Worm (Caenorhabditis elegans) whole organism, L2 larva: ENCODE data around the gene him-6.

ENCODE experiments used
- C34F6.9 ChIP-seq: fragments of 150-350 bp; optimal IDR thresholded peaks from 2 replicates; lab custom pipeline; 2014; ENCODE audit warnings: missing biosample characterization, missing genetic modification characterization
- F13H6.1 ChIP-seq: sonication (generic microtip); optimal IDR thresholded peaks from 2 replicates; lab custom pipeline; 2016; ENCODE audit warnings: missing genetic modification characterization, missing compliant biosample characterization
- R02D3.7 ChIP-seq: fragments of 150-350 bp; optimal IDR thresholded peaks from 2 replicates; lab custom pipeline; 2014; ENCODE audit warnings: missing biosample characterization, missing genetic modification characterization
- Y55F3AM.14 ChIP-seq: fragments of 200-800 bp; sonication (Bioruptor generic); optimal IDR thresholded peaks from 2 replicates; lab custom pipeline; 2018; ENCODE audit warnings: mild to moderate bottlenecking, missing genetic modification characterization, missing compliant biosample characterization
- ZK546.5 ChIP-seq: sonication (generic microtip); optimal IDR thresholded peaks from 2 replicates; lab custom pipeline; 2017; ENCODE audit warnings: missing biosample characterization, missing genetic modification characterization
- alr-1 ChIP-seq: fragments of 150-350 bp; optimal IDR thresholded peaks from 2 replicates; lab custom pipeline; 2014; ENCODE audit warnings: missing biosample characterization, missing genetic modification characterization
- aly-2 ChIP-seq: fragments of 150-350 bp; optimal IDR thresholded peaks from 2 replicates; lab custom pipeline; 2014; ENCODE audit warnings: missing biosample characterization, missing genetic modification characterization
- ama-1 ChIP-seq: fragments of 150-350 bp; optimal IDR thresholded peaks from 2 replicates; lab custom pipeline; 2018; ENCODE audit warnings: inconsistent platforms
- blmp-1 ChIP-seq: sonication (generic microtip); optimal IDR thresholded peaks from 2 replicates; lab custom pipeline; 2017; ENCODE audit warnings: missing genetic modification characterization, mild to moderate bottlenecking, missing compliant biosample characterization, antibody characterized with exemption, moderate library complexity; ENCODE audit not compliant: insufficient read depth
- ceh-16 ChIP-seq: fragments of 150-350 bp; optimal IDR thresholded peaks from 2 replicates; lab custom pipeline; 2014; ENCODE audit warnings: missing biosample characterization, missing genetic modification characterization
- ceh-82 ChIP-seq: fragments of 150-350 bp; optimal IDR thresholded peaks from 2 replicates; lab custom pipeline; 2014; ENCODE audit warnings: missing biosample characterization, missing genetic modification characterization
- crh-2 ChIP-seq: sonication (generic microtip); optimal IDR thresholded peaks from 2 replicates; lab custom pipeline; 2017; ENCODE audit warnings: missing biosample characterization, missing genetic modification characterization
- dmd-4 ChIP-seq: sonication (generic microtip); optimal IDR thresholded peaks from 2 replicates; lab custom pipeline; 2017; ENCODE audit warnings: missing biosample characterization, missing genetic modification characterization
- egl-27 ChIP-seq: sonication (generic microtip); optimal IDR thresholded peaks from 3 replicates; lab custom pipeline; 2017; ENCODE audit warnings: missing biosample characterization, missing genetic modification reagents, missing genetic modification characterization
- elt-3 ChIP-seq: sonication (generic microtip); optimal IDR thresholded peaks from 2 replicates; lab custom pipeline; 2017; ENCODE audit warnings: missing biosample characterization, missing genetic modification characterization
- fos-1 ChIP-seq: fragments of 150-350 bp; optimal IDR thresholded peaks from 2 replicates; lab custom pipeline; 2014; ENCODE audit warnings: missing biosample characterization, missing genetic modification characterization
- gmeb-1 ChIP-seq: fragments of 150-350 bp; optimal IDR thresholded peaks from 2 replicates; lab custom pipeline; 2014; ENCODE audit warnings: missing biosample characterization, missing genetic modification characterization
- lin-11 ChIP-seq: fragments of 150-350 bp; sonication (generic microtip); optimal IDR thresholded peaks from 2 replicates; lab custom pipeline; 2014; ENCODE audit warnings: missing biosample characterization, missing genetic modification characterization, inconsistent platforms, mixed read lengths
- lin-39 ChIP-seq: fragments of 150-350 bp; optimal IDR thresholded peaks from 2 replicates; lab custom pipeline; 2014; ENCODE audit warnings: missing biosample characterization, missing genetic modification reagents, missing genetic modification characterization
- lsy-2 ChIP-seq, 2 experiments: fragments of 150-350 bp in 1 of 2; sonication (generic microtip) in 1 of 2; optimal IDR thresholded peaks; 2 replicates each; lab custom pipeline; 2014 to 2017; ENCODE audit warnings: missing biosample characterization in 2 of 2, missing genetic modification characterization in 2 of 2
- mab-5 ChIP-seq: fragments of 150-350 bp; optimal IDR thresholded peaks from 2 replicates; lab custom pipeline; 2014; ENCODE audit warnings: missing biosample characterization, missing genetic modification characterization
- mbf-1 ChIP-seq: sonication (generic microtip); optimal IDR thresholded peaks from 2 replicates; lab custom pipeline; 2017; ENCODE audit warnings: missing biosample characterization, missing genetic modification characterization
- mdl-1 ChIP-seq, 2 experiments: fragments of 150-350 bp in 1 of 2; sonication (generic microtip) in 1 of 2; optimal IDR thresholded peaks; 2 replicates each; lab custom pipeline; 2017; ENCODE audit warnings: missing biosample characterization in 2 of 2, missing genetic modification characterization in 2 of 2
- nhr-10 ChIP-seq: sonication (generic microtip); optimal IDR thresholded peaks from 2 replicates; lab custom pipeline; 2017; ENCODE audit warnings: missing biosample characterization, missing genetic modification characterization
- nhr-11 ChIP-seq: fragments of 150-350 bp; optimal IDR thresholded peaks from 2 replicates; lab custom pipeline; 2014; ENCODE audit warnings: missing biosample characterization, missing genetic modification characterization
- nhr-12 ChIP-seq: fragments of 150-350 bp; optimal IDR thresholded peaks from 2 replicates; lab custom pipeline; 2014; ENCODE audit warnings: missing biosample characterization, missing genetic modification characterization
- nhr-129 ChIP-seq: fragments of 150-350 bp; optimal IDR thresholded peaks from 2 replicates; lab custom pipeline; 2014; ENCODE audit warnings: missing biosample characterization, missing genetic modification characterization
- nhr-21 ChIP-seq: fragments of 150-350 bp; optimal IDR thresholded peaks from 2 replicates; lab custom pipeline; 2014; ENCODE audit warnings: missing biosample characterization, missing genetic modification characterization
- nhr-23 ChIP-seq: fragments of 150-350 bp; optimal IDR thresholded peaks from 2 replicates; lab custom pipeline; 2014; ENCODE audit warnings: missing biosample characterization, missing genetic modification reagents, missing genetic modification characterization
- nhr-237 ChIP-seq: fragments of 150-350 bp; optimal IDR thresholded peaks from 2 replicates; lab custom pipeline; 2014; ENCODE audit warnings: missing biosample characterization, missing genetic modification characterization
- nhr-25 ChIP-seq: fragments of 150-350 bp; sonication (generic microtip); optimal IDR thresholded peaks from 3 replicates; lab custom pipeline; 2014; ENCODE audit warnings: missing biosample characterization, missing genetic modification characterization
- nhr-6 ChIP-seq: fragments of 150-350 bp; optimal IDR thresholded peaks from 2 replicates; lab custom pipeline; 2014; ENCODE audit warnings: missing biosample characterization, missing genetic modification characterization
- nhr-77 ChIP-seq: fragments of 150-350 bp; optimal IDR thresholded peaks from 2 replicates; lab custom pipeline; 2014; ENCODE audit warnings: missing biosample characterization, missing genetic modification characterization
- sem-4 ChIP-seq: fragments of 150-350 bp; optimal IDR thresholded peaks from 2 replicates; lab custom pipeline; 2014; ENCODE audit warnings: missing biosample characterization, missing genetic modification reagents, missing genetic modification characterization
- skn-1 ChIP-seq: sonication (generic microtip); optimal IDR thresholded peaks from 2 replicates; lab custom pipeline; 2017; ENCODE audit warnings: missing biosample characterization, missing genetic modification characterization
- sma-3 ChIP-seq: sonication (generic microtip); optimal IDR thresholded peaks from 2 replicates; lab custom pipeline; 2016; ENCODE audit warnings: missing genetic modification reagents, missing genetic modification characterization, missing compliant biosample characterization
- sma-9 ChIP-seq, 2 experiments: fragments of 150-350 bp in 1 of 2; sonication (generic microtip) in 1 of 2; optimal IDR thresholded peaks; 2 replicates each; lab custom pipeline; 2014 to 2016; ENCODE audit warnings: missing genetic modification characterization in 2 of 2, mild to moderate bottlenecking in 1 of 2, missing biosample characterization in 1 of 2, missing compliant biosample characterization in 1 of 2, missing genetic modification reagents in 1 of 2, moderate library complexity in 1 of 2
- snpc-4 ChIP-seq: fragments of 150-350 bp; optimal IDR thresholded peaks from 2 replicates; lab custom pipeline; 2014; ENCODE audit warnings: missing biosample characterization, missing genetic modification characterization
- unc-39 ChIP-seq: fragments of 150-350 bp; optimal IDR thresholded peaks from 2 replicates; lab custom pipeline; 2014; ENCODE audit warnings: missing biosample characterization, missing genetic modification characterization
- unc-55 ChIP-seq: fragments of 150-350 bp; sonication (generic microtip); optimal IDR thresholded peaks from 3 replicates; lab custom pipeline; 2014; ENCODE audit warnings: missing biosample characterization, missing genetic modification reagents, missing genetic modification characterization
- unc-62 ChIP-seq: fragments of 150-350 bp; optimal IDR thresholded peaks from 2 replicates; lab custom pipeline; 2014; ENCODE audit warnings: missing biosample characterization, missing genetic modification reagents, missing genetic modification characterization
- ztf-1 ChIP-seq: fragments of 200-800 bp; sonication (Bioruptor generic); conservative IDR thresholded peaks from 2 replicates; pipeline ENCODE4 v1.3.6; 2022; ENCODE audit warnings: missing genetic modification characterization, missing compliant biosample characterization
- ztf-11 ChIP-seq: sonication (generic microtip); optimal IDR thresholded peaks from 2 replicates; lab custom pipeline; 2017; ENCODE audit warnings: missing biosample characterization, missing genetic modification characterization
- ztf-4 ChIP-seq: fragments of 150-350 bp; optimal IDR thresholded peaks from 2 replicates; lab custom pipeline; 2014; ENCODE audit warnings: missing biosample characterization, missing genetic modification characterization

The him-6 gene

DNA sequence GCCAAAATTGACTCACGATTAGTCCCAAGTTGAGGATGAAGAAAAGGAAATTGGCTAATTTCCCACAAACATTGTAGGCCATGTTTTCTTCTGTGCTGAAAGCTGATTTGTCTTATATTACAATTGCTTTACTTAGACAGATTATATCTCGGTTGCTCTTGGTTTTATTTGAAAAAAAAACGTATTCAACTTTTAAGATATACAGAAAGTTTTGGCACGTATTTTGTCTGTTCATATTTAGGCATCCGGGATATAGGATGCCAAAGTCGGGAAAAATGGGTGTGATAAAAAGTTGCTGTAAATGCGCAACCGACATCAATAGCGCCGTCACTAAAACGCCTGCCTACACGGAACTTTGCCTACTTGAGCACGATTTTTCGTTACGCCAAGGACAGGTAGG, 29.6 kb downstream of the him-6 start, which contains the start of gene tsp-4:
tsp-4 (minus strand) TSS at position 101 of the 400 bp plus-strand sequence.
- TF ChIP-seq ztf-1 (GFP tag; lab: Robert Waterston, UW) (no peak), Y55F3AM.14 (GFP tag; lab: Kevin White, UChicago) (no peak), F13H6.1 (no peak), ama-1 (lab: Kevin White, UChicago) (no peak), mbf-1 (tag; lab: Kevin White, UChicago) (no peak), blmp-1 (tag; lab: Kevin White, UChicago) (no peak), nhr-25 (tag; lab: Kevin White, UChicago) (no peak), sem-4 (no peak), R02D3.7 (tag; lab: Kevin White, UChicago) (no peak), lin-11 (no peak), lsy-2 (tag; optimal IDR thresholded peaks at IDR 0.05; lab: Kevin White, UChicago) (no peak), ztf-11 (tag; lab: Kevin White, UChicago) (no peak), unc-62 (GFP tag; lab: Kevin White, UChicago) (no peak), nhr-10 (tag; lab: Kevin White, UChicago) (no peak), elt-3 (tag; lab: Kevin White, UChicago) (no peak)

DNA sequence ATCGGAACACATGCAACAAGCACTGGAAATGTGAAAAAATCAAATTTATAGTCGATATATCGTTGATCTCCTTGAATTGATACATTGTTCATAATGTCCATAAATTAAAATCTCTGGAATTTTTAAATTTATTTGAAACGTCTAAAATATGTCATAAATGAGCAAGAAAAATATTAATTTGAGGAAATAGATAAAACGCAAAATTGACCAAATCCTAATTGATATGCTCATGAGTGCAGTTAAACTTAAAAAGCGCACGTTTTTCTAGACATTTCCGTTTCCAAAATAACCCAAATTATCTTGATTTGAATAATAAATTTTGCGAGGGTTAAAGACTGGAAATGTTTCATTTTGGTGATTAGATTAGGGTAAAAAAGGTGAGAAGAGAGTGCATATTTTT, 31.9 kb downstream of the him-6 start, which contains the start of gene sru-13:
sru-13 (minus strand) TSS at position 101 of the 400 bp plus-strand sequence.
- TF ChIP-seq ceh-82 (tag; lab: Kevin White, UChicago) (no peak), gmeb-1 (tag; lab: Kevin White, UChicago) (no peak), crh-2 (tag; lab: Kevin White, UChicago) (no peak), Y55F3AM.14 (GFP tag; lab: Kevin White, UChicago) (no peak), nhr-21 (tag; lab: Kevin White, UChicago) (no peak), sma-9 (GFP tag; optimal IDR thresholded peaks at IDR 0.05; lab: Kevin White, UChicago) (no peak), sma-9 (tag; optimal IDR thresholded peaks at IDR 0.05; lab: Kevin White, UChicago) (no peak)

DNA sequence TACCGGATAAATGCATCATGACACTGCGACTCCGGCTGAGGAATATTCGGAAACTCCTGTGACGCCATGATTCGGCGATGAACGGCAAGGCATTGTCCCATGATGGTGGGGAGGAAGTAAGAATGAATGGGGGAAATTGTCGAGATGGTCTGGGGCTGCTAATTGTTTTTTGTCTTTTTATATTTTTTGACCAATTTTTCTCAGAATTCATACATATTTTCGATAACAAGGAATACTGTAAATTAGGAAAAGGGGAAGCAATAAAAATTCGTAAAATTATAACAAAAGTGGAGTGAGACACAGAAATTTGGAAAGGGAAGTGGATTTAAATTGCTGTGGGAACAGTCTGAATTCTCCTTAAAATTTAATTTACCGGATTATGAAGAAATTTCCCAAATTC, 34.8 kb downstream of the him-6 start, which contains the start of gene eak-4:
eak-4 (minus strand) TSS at position 101 of the 400 bp plus-strand sequence.
- TF ChIP-seq nhr-129 (tag; lab: Kevin White, UChicago), result no peak
- no peak for TF ChIP-seq sem-4

DNA sequence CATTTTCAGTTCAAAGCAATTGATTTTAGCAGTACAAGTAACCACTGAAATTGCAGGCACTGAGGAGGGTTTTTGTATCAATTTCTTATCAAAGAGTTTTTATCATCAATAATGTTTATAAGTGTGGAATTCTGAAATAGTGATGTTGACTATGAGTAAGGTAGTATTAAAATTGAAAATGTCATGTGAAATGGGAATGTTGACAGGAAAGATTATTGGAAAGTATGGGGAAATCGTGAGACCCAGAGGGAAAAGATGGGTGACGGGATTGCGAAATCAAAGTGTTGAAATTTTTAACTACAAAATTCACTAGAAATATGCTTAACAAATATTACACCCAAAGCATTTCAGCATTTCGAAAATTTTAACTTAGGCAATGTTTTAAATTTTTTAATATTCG, 36.6 kb downstream of the him-6 start, which contains the start of gene F53B2.8:
F53B2.8 (minus strand) TSS at position 180 of the 400 bp plus-strand sequence.
- TF ChIP-seq nhr-77 (tag; lab: Kevin White, UChicago) (no peak), lsy-2 (tag; optimal IDR thresholded peaks at IDR 0.05; lab: Kevin White, UChicago) (peak in 1 of 2 experiments; percentile 34), sma-3 (GFP tag; lab: Kevin White, UChicago) (no peak), lin-39 (no peak), sma-9 (GFP tag; optimal IDR thresholded peaks at IDR 0.05; lab: Kevin White, UChicago) (peak; percentile 57), sma-9 (tag; optimal IDR thresholded peaks at IDR 0.05; lab: Kevin White, UChicago) (no peak), nhr-129 (tag; lab: Kevin White, UChicago) (peak; percentile 90), skn-1 (tag; lab: Kevin White, UChicago) (peak; percentile 19), mbf-1 (tag; lab: Kevin White, UChicago) (no peak), nhr-21 (tag; lab: Kevin White, UChicago) (no peak), F13H6.1 (peak; percentile 0), nhr-11 (no peak), ztf-11 (tag; lab: Kevin White, UChicago) (no peak), aly-2 (no peak), ceh-82 (tag; lab: Kevin White, UChicago) (no peak), nhr-25 (tag; lab: Kevin White, UChicago) (no peak), ztf-1 (GFP tag; lab: Robert Waterston, UW) (no peak), dmd-4 (no peak), elt-3 (tag; lab: Kevin White, UChicago) (no peak), ceh-16 (tag; lab: Kevin White, UChicago) (no peak), Y55F3AM.14 (GFP tag; lab: Kevin White, UChicago) (no peak), unc-39 (tag; lab: Kevin White, UChicago) (no peak), lin-11 (no peak), mab-5 (tag; lab: Kevin White, UChicago) (no peak), ama-1 (lab: Kevin White, UChicago) (peak; percentile 11), gmeb-1 (tag; lab: Kevin White, UChicago) (peak; percentile 71), unc-55 (no peak), ztf-4 (tag; lab: Kevin White, UChicago) (no peak), fos-1 (tag; lab: Kevin White, UChicago) (peak; percentile 97), snpc-4 (tag; lab: Kevin White, UChicago) (no peak), nhr-12 (tag; lab: Kevin White, UChicago) (no peak), mdl-1 (tag; optimal IDR thresholded peaks at IDR 0.05; lab: Kevin White, UChicago) (no peak), nhr-23 (no peak), nhr-6 (tag; lab: Kevin White, UChicago) (no peak), unc-62 (GFP tag; lab: Kevin White, UChicago) (no peak), egl-27 (tag; lab: Kevin White, UChicago) (no peak), blmp-1 (tag; lab: Kevin White, UChicago) (no peak), alr-1 (no peak), nhr-10 (tag; lab: Kevin White, UChicago) (peak; percentile 9), C34F6.9 (tag; lab: Kevin White, UChicago) (peak; percentile 22), ZK546.5 (no peak), nhr-237 (no peak), R02D3.7 (tag; lab: Kevin White, UChicago) (no peak)
